Fruit fly (Drosophila melanogaster): ENCODE data around the gene Nfs1.
A peak's percentile ranks its signal among the peaks of the same experiment; 100 is the strongest.

The Nfs1 gene

dm6 chr2L:12003792-12004210 lies 4.3 kb downstream of the Nfs1 start:
- TF ChIP-seq CG8159 (tag; optimal IDR thresholded peaks at IDR 0.05) (no peak), CG32121 (GFP tag; IDR thresholded peaks at IDR 0.05) (no peak), CG12605 (GFP tag; IDR thresholded peaks at IDR 0.05) (no peak), CG4496 (GFP tag; IDR thresholded peaks at IDR 0.05) (no peak), Pif1A (GFP tag; optimal IDR thresholded peaks at IDR 0.05) (no peak), rn (GFP tag; IDR thresholded peaks at IDR 0.05) (no peak), CG17806 (tag; optimal IDR thresholded peaks at IDR 0.05) (no peak), CG13204 (GFP tag; optimal IDR thresholded peaks at IDR 0.05) (no peak), Pif1B (GFP tag; optimal IDR thresholded peaks at IDR 0.05) (no peak), Snoo (tag; optimal IDR thresholded peaks at IDR 0.05) (no peak)

dm6 chr2L:12004211-12004979 lies 4.9 kb downstream of the Nfs1 start:
- TF ChIP-seq CG10348 (GFP tag; IDR thresholded peaks at IDR 0.05) (no peak), gl (tag; optimal IDR thresholded peaks at IDR 0.05) (no peak), CG34367 (tag; optimal IDR thresholded peaks at IDR 0.05) (peak; percentile 31), CG4496 (GFP tag; IDR thresholded peaks at IDR 0.05) (no peak), fd96Ca (GFP tag; IDR thresholded peaks at IDR 0.05) (no peak), CG12605 (GFP tag; IDR thresholded peaks at IDR 0.05) (no peak), CG8301 (tag; optimal IDR thresholded peaks at IDR 0.05) (no peak), CG8159 (tag; optimal IDR thresholded peaks at IDR 0.05) (no peak), rn (GFP tag; IDR thresholded peaks at IDR 0.05) (no peak), CG17806 (tag; optimal IDR thresholded peaks at IDR 0.05) (no peak), CG13204 (GFP tag; optimal IDR thresholded peaks at IDR 0.05) (peak; percentile 68), CG15710 (tag; optimal IDR thresholded peaks at IDR 0.05) (peak; percentile 18), CG14655 (GFP tag; optimal IDR thresholded peaks at IDR 0.05) (no peak), Ets98B (GFP tag; IDR thresholded peaks at IDR 0.05) (no peak), CG32121 (GFP tag; IDR thresholded peaks at IDR 0.05) (no peak), Pif1A (GFP tag; optimal IDR thresholded peaks at IDR 0.05) (peak; percentile 0), CG9948 (tag; optimal IDR thresholded peaks at IDR 0.05) (peak; percentile 1), EcR (GFP tag; optimal IDR thresholded peaks at IDR 0.05) (peak; percentile 78), Pif1B (GFP tag; optimal IDR thresholded peaks at IDR 0.05) (peak; percentile 10), D1 (tag; optimal IDR thresholded peaks at IDR 0.05) (no peak), Snoo (tag; optimal IDR thresholded peaks at IDR 0.05) (no peak)

dm6 chr2L:12005436-12006396 lies 6.3 kb downstream of the Nfs1 start:
- no peak for TF ChIP-seq CG9948 (tag; optimal IDR thresholded peaks at IDR 0.05)
- TF ChIP-seq CG13204 (GFP tag; optimal IDR thresholded peaks at IDR 0.05): peak; percentile 80
- no peak for TF ChIP-seq D1 (tag; optimal IDR thresholded peaks at IDR 0.05)
- TF ChIP-seq CG32121 (GFP tag; IDR thresholded peaks at IDR 0.05): no peak
- TF ChIP-seq Snoo (tag; optimal IDR thresholded peaks at IDR 0.05): peak; percentile 9
- TF ChIP-seq gl (tag; optimal IDR thresholded peaks at IDR 0.05): no peak
- TF ChIP-seq CG8159 (tag; optimal IDR thresholded peaks at IDR 0.05): no peak
- TF ChIP-seq CG4496 (GFP tag; IDR thresholded peaks at IDR 0.05): no peak
- TF ChIP-seq Pif1A (GFP tag; optimal IDR thresholded peaks at IDR 0.05): no peak
- peak; percentile 92 for TF ChIP-seq EcR (GFP tag; optimal IDR thresholded peaks at IDR 0.05)
- no peak for TF ChIP-seq CG34367 (tag; optimal IDR thresholded peaks at IDR 0.05)

- TF ChIP-seq CG13204 (GFP tag; optimal IDR thresholded peaks at IDR 0.05): peak; percentile 48
- peak; percentile 90 for TF ChIP-seq CG17806 (tag; optimal IDR thresholded peaks at IDR 0.05)
- peak; percentile 90 for TF ChIP-seq CG8301 (tag; optimal IDR thresholded peaks at IDR 0.05)
- TF ChIP-seq gl (tag; optimal IDR thresholded peaks at IDR 0.05): peak; percentile 27
- TF ChIP-seq fd96Ca (GFP tag; IDR thresholded peaks at IDR 0.05): no peak
- TF ChIP-seq rn (GFP tag; IDR thresholded peaks at IDR 0.05): no peak
- peak; percentile 87 for TF ChIP-seq Pif1B (GFP tag; optimal IDR thresholded peaks at IDR 0.05)
- TF ChIP-seq CG15710 (tag; optimal IDR thresholded peaks at IDR 0.05): peak; percentile 94
- peak; percentile 87 for TF ChIP-seq Snoo (tag; optimal IDR thresholded peaks at IDR 0.05)
- TF ChIP-seq EcR (GFP tag; optimal IDR thresholded peaks at IDR 0.05): no peak
- peak; percentile 95 for TF ChIP-seq CG14655 (GFP tag; optimal IDR thresholded peaks at IDR 0.05)
- peak; percentile 94 for TF ChIP-seq CG9948 (tag; optimal IDR thresholded peaks at IDR 0.05)
- TF ChIP-seq D1 (tag; optimal IDR thresholded peaks at IDR 0.05): peak; percentile 87
- no peak for TF ChIP-seq CG12605 (GFP tag; IDR thresholded peaks at IDR 0.05)
- peak; percentile 85 for TF ChIP-seq CG34367 (tag; optimal IDR thresholded peaks at IDR 0.05)
- no peak for TF ChIP-seq Ets98B (GFP tag; IDR thresholded peaks at IDR 0.05)
- TF ChIP-seq CG4496 (GFP tag; IDR thresholded peaks at IDR 0.05): no peak
- no peak for TF ChIP-seq CG32121 (GFP tag; IDR thresholded peaks at IDR 0.05)
- peak; percentile 97 for TF ChIP-seq CG8159 (tag; optimal IDR thresholded peaks at IDR 0.05)
- peak; percentile 75 for TF ChIP-seq Pif1A (GFP tag; optimal IDR thresholded peaks at IDR 0.05)
- no peak for TF ChIP-seq CG10348 (GFP tag; IDR thresholded peaks at IDR 0.05)
These were observed 7.2 kb downstream of the Nfs1 start for dm6 chr2L:12006397-12007330.

Data from whole organism, pupa.